Fruit fly (Drosophila melanogaster) whole organism, embryonic: ENCODE measurements around the gene MICU3.

Source experiments
- Bdp1 ChIP-seq: fragments of 200-800 bp; sonication (Bioruptor generic); optimal IDR thresholded peaks from 3 replicates; lab custom pipeline; 2016; ENCODE audit warnings: missing biosample characterization, missing genetic modification characterization
- CG10543 ChIP-seq: fragments of 200-800 bp; sonication (Bioruptor generic); optimal IDR thresholded peaks from 3 replicates; lab custom pipeline; 2017; ENCODE audit warnings: missing biosample characterization, mild to moderate bottlenecking, missing genetic modification characterization, moderate library complexity
- CG11456 ChIP-seq: fragments of 200-800 bp; sonication (Bioruptor generic); IDR thresholded peaks from 3 replicates; pipeline ENCODE4 v1.3.6; 2022; ENCODE audit warnings: missing biosample characterization, missing genetic modification characterization
- CG11504 ChIP-seq: fragments of 200-800 bp; sonication (Bioruptor generic); optimal IDR thresholded peaks from 3 replicates; lab custom pipeline; 2019; ENCODE audit warnings: missing biosample characterization, mild to moderate bottlenecking, missing genetic modification characterization, moderate library complexity
- CG11560 ChIP-seq: fragments of 200-800 bp; sonication (Bioruptor generic); IDR thresholded peaks from 3 replicates; pipeline ENCODE4 v1.3.6; 2022; ENCODE audit warnings: missing biosample characterization, missing genetic modification characterization
- CG12299 ChIP-seq: fragments of 200-800 bp; sonication (Bioruptor generic); optimal IDR thresholded peaks from 2 replicates; lab custom pipeline; 2018; ENCODE audit warnings: missing biosample characterization, mild to moderate bottlenecking, missing genetic modification characterization
- CG1602 ChIP-seq: fragments of 200-800 bp; sonication (Bioruptor generic); optimal IDR thresholded peaks from 3 replicates; lab custom pipeline; 2016; ENCODE audit warnings: missing biosample characterization, missing genetic modification characterization
- CG16813 ChIP-seq: fragments of 200-800 bp; sonication (Bioruptor generic); IDR thresholded peaks from 3 replicates; pipeline ENCODE4 v1.3.6; 2022; ENCODE audit warnings: missing biosample characterization, missing genetic modification characterization; ENCODE audit not compliant: partially characterized antibody
- CG17802 ChIP-seq: fragments of 200-800 bp; sonication (Bioruptor generic); optimal IDR thresholded peaks from 2 replicates; lab custom pipeline; 2018; ENCODE audit warnings: missing biosample characterization, mild to moderate bottlenecking, missing genetic modification characterization, moderate library complexity
- CG2199 ChIP-seq: fragments of 200-800 bp; sonication (Bioruptor generic); IDR thresholded peaks from 3 replicates; pipeline ENCODE4 v1.3.6; 2022; ENCODE audit warnings: missing biosample characterization, missing genetic modification characterization
- CG30403 ChIP-seq: fragments of 200-800 bp; sonication (Bioruptor generic); optimal IDR thresholded peaks from 3 replicates; lab custom pipeline; 2016; ENCODE audit warnings: missing biosample characterization, missing genetic modification characterization
- CG30431 ChIP-seq: fragments of 200-800 bp; sonication (Bioruptor generic); optimal IDR thresholded peaks from 2 replicates; lab custom pipeline; 2017; ENCODE audit warnings: missing biosample characterization, missing genetic modification characterization
- CG3065 ChIP-seq: fragments of 200-800 bp; sonication (Bioruptor generic); optimal IDR thresholded peaks from 2 replicates; lab custom pipeline; 2016; ENCODE audit warnings: missing biosample characterization, missing genetic modification characterization
- CG32767 ChIP-seq: fragments of 200-800 bp; sonication (Bioruptor generic); IDR thresholded peaks from 2 replicates; pipeline ENCODE4 v1.3.6; 2022; ENCODE audit warnings: missing biosample characterization, missing genetic modification characterization
- CG6254 ChIP-seq: fragments of 200-800 bp; sonication (Bioruptor generic); optimal IDR thresholded peaks from 3 replicates; lab custom pipeline; 2017; ENCODE audit warnings: mild to moderate bottlenecking, missing biosample characterization, missing genetic modification reagents, missing genetic modification characterization
- CG6854 ChIP-seq: fragments of 200-800 bp; sonication (Bioruptor generic); optimal IDR thresholded peaks from 3 replicates; lab custom pipeline; 2017; ENCODE audit warnings: missing biosample characterization, mild to moderate bottlenecking, missing genetic modification characterization
- CG8478 ChIP-seq: fragments of >200 bp; optimal IDR thresholded peaks from 2 replicates; lab custom pipeline; 2018
- CG9817 ChIP-seq: fragments of 200-800 bp; sonication (Bioruptor generic); optimal IDR thresholded peaks from 2 replicates; lab custom pipeline; 2018; ENCODE audit warnings: missing biosample characterization, mild to moderate bottlenecking, missing genetic modification characterization, moderate library complexity
- Chrac-16 ChIP-seq: fragments of 200-800 bp; sonication (Bioruptor generic); optimal IDR thresholded peaks from 3 replicates; lab custom pipeline; 2016; ENCODE audit warnings: missing biosample characterization, missing genetic modification characterization
- Deaf1 ChIP-seq: fragments of 200-800 bp; optimal IDR thresholded peaks from 3 replicates; lab custom pipeline; 2019; ENCODE audit warnings: missing biosample characterization, mild to moderate bottlenecking, missing genetic modification characterization, moderate library complexity
- Dip2 ChIP-seq: fragments of 200-800 bp; sonication (Bioruptor generic); IDR thresholded peaks from 2 replicates; pipeline ENCODE4 v1.3.6; 2022; ENCODE audit warnings: missing biosample characterization, missing genetic modification characterization
- Ets65A ChIP-seq: fragments of 200-800 bp; sonication (Bioruptor generic); peaks from one replicate; lab custom pipeline; 2016; ENCODE audit warnings: missing biosample characterization, missing genetic modification characterization
- Fer2 ChIP-seq: fragments of 200-800 bp; sonication (Bioruptor generic); optimal IDR thresholded peaks from 2 replicates; lab custom pipeline; 2018; ENCODE audit warnings: missing biosample characterization, mild to moderate bottlenecking, missing genetic modification characterization, moderate library complexity
- Fer3 ChIP-seq: fragments of 200-800 bp; sonication (Bioruptor generic); optimal IDR thresholded peaks from 2 replicates; lab custom pipeline; 2018; ENCODE audit warnings: missing biosample characterization, mild to moderate bottlenecking, missing genetic modification characterization, moderate library complexity
- H2.0 ChIP-seq: fragments of 200-800 bp; sonication (Bioruptor generic); IDR thresholded peaks from 2 replicates; pipeline ENCODE4 v1.3.6; 2022; ENCODE audit warnings: missing biosample characterization, missing genetic modification characterization
- Myb ChIP-seq: fragments of 200-800 bp; sonication (Bioruptor generic); optimal IDR thresholded peaks from 2 replicates; lab custom pipeline; 2016; ENCODE audit warnings: missing biosample characterization, missing genetic modification characterization
- NK7.1 ChIP-seq: fragments of 200-800 bp; sonication (Bioruptor generic); optimal IDR thresholded peaks from 3 replicates; lab custom pipeline; 2016; ENCODE audit warnings: missing biosample characterization, missing genetic modification characterization
- Optix ChIP-seq: fragments of 200-800 bp; sonication (Bioruptor generic); IDR thresholded peaks from 3 replicates; pipeline ENCODE4 v1.3.6; 2022; ENCODE audit warnings: missing biosample characterization, missing genetic modification characterization
- Rfx ChIP-seq: fragments of 200-800 bp; sonication (Bioruptor generic); IDR thresholded peaks from 2 replicates; pipeline ENCODE4 v1.3.6; 2022; ENCODE audit warnings: missing biosample characterization, missing genetic modification characterization
- Sox100B ChIP-seq: fragments of 200-800 bp; sonication (Bioruptor generic); optimal IDR thresholded peaks from 3 replicates; lab custom pipeline; 2018; ENCODE audit warnings: missing biosample characterization, mild to moderate bottlenecking, missing genetic modification characterization
- Stat92E ChIP-seq, 3 experiments: fragments of >200 bp in 2 of 3; fragments of 200-800 bp in 1 of 3; sonication (Bioruptor generic) in 1 of 3; optimal IDR thresholded peaks; 2 replicates each; lab custom pipeline; 2017 to 2019; ENCODE audit warnings: missing biosample characterization in 3 of 3, missing genetic modification characterization in 3 of 3, mild to moderate bottlenecking in 1 of 3, moderate library complexity in 1 of 3
- Trl ChIP-seq, 3 experiments: fragments of >200 bp in 2 of 3; fragments of 200-800 bp in 1 of 3; sonication (Bioruptor generic) in 1 of 3; optimal IDR thresholded peaks; 2 replicates in 1 of 3; 3 replicates in 2 of 3; lab custom pipeline; 2016 to 2017; ENCODE audit warnings: missing biosample characterization in 1 of 3, missing genetic modification characterization in 1 of 3
- Xbp1 ChIP-seq: fragments of 200-800 bp; sonication (Bioruptor generic); optimal IDR thresholded peaks from 3 replicates; lab custom pipeline; 2016; ENCODE audit warnings: missing biosample characterization, mild to moderate bottlenecking, missing genetic modification characterization
- ab ChIP-seq: fragments of 200-800 bp; sonication (Bioruptor generic); optimal IDR thresholded peaks from 2 replicates; lab custom pipeline; 2016; ENCODE audit warnings: missing biosample characterization, missing genetic modification characterization
- dan ChIP-seq: fragments of 200-800 bp; sonication (Bioruptor generic); IDR thresholded peaks from 2 replicates; pipeline ENCODE4 v1.3.6; 2022; ENCODE audit warnings: missing biosample characterization, missing genetic modification characterization
- dimm ChIP-seq: fragments of 200-800 bp; sonication (Bioruptor generic); IDR thresholded peaks from 2 replicates; pipeline ENCODE4 v1.3.6; 2022; ENCODE audit warnings: missing biosample characterization, missing genetic modification characterization
- gcm2 ChIP-seq: fragments of 200-800 bp; sonication (Bioruptor generic); optimal IDR thresholded peaks from 2 replicates; lab custom pipeline; 2016; ENCODE audit warnings: missing biosample characterization, missing genetic modification characterization
- gro ChIP-seq: fragments of 200-800 bp; sonication (Bioruptor generic); optimal IDR thresholded peaks from 2 replicates; lab custom pipeline; 2016; ENCODE audit warnings: missing biosample characterization, missing genetic modification characterization
- inv ChIP-seq: fragments of 200-800 bp; sonication (Bioruptor generic); IDR thresholded peaks from 2 replicates; pipeline ENCODE4 v1.3.6; 2022; ENCODE audit warnings: missing biosample characterization, missing genetic modification characterization; ENCODE audit not compliant: partially characterized antibody
- lilli ChIP-seq: fragments of 200-800 bp; sonication (Bioruptor generic); optimal IDR thresholded peaks from 3 replicates; lab custom pipeline; 2016; ENCODE audit warnings: missing biosample characterization, missing genetic modification characterization
- lmd ChIP-seq: fragments of 200-800 bp; sonication (Bioruptor generic); IDR thresholded peaks from 2 replicates; pipeline ENCODE4 v1.3.6; 2022; ENCODE audit warnings: missing biosample characterization, missing genetic modification characterization
- lov ChIP-seq, 2 experiments: fragments of 200-800 bp in 1 of 2; fragments of >200 bp in 1 of 2; sonication (Bioruptor generic) in 1 of 2; IDR thresholded peaks in 1 of 2; optimal IDR thresholded peaks in 1 of 2; 2 replicates in 1 of 2; 3 replicates in 1 of 2; pipeline versions ENCODE4 v1.3.6 to Lab custom; 2017 to 2022; ENCODE audit warnings: missing biosample characterization in 1 of 2, missing genetic modification characterization in 1 of 2
- maf-S ChIP-seq: fragments of 200-800 bp; sonication (Bioruptor generic); optimal IDR thresholded peaks from 2 replicates; lab custom pipeline; 2016; ENCODE audit warnings: missing biosample characterization, missing genetic modification characterization
- org-1 ChIP-seq: fragments of 200-800 bp; sonication (Bioruptor generic); optimal IDR thresholded peaks from 2 replicates; lab custom pipeline; 2017; ENCODE audit warnings: missing biosample characterization, missing genetic modification characterization
- psq ChIP-seq: fragments of 200-800 bp; sonication (Bioruptor generic); optimal IDR thresholded peaks from 2 replicates; lab custom pipeline; 2017; ENCODE audit warnings: missing biosample characterization, missing genetic modification characterization
- rib ChIP-seq: fragments of 200-800 bp; sonication (Bioruptor generic); IDR thresholded peaks from 2 replicates; pipeline ENCODE4 v1.3.6; 2022; ENCODE audit warnings: missing biosample characterization, missing genetic modification characterization
- shn ChIP-seq: fragments of 200-800 bp; sonication (Bioruptor generic); optimal IDR thresholded peaks from 3 replicates; lab custom pipeline; 2016; ENCODE audit warnings: missing biosample characterization, missing genetic modification characterization
- sima ChIP-seq: fragments of 200-800 bp; sonication (Bioruptor generic); optimal IDR thresholded peaks from 2 replicates; lab custom pipeline; 2016; ENCODE audit warnings: missing biosample characterization, missing genetic modification characterization
- sna ChIP-seq: fragments of 200-800 bp; sonication (Bioruptor generic); IDR thresholded peaks from 2 replicates; pipeline ENCODE4 v1.3.6; 2022; ENCODE audit warnings: missing biosample characterization, missing genetic modification characterization; ENCODE audit not compliant: partially characterized antibody
- sob ChIP-seq: fragments of 200-800 bp; sonication (Bioruptor generic); IDR thresholded peaks from 2 replicates; pipeline ENCODE4 v1.3.6; 2022; ENCODE audit warnings: missing biosample characterization, missing genetic modification characterization
- trh ChIP-seq: fragments of 200-800 bp; sonication (Bioruptor generic); optimal IDR thresholded peaks from 2 replicates; lab custom pipeline; 2016; ENCODE audit warnings: missing biosample characterization, missing genetic modification characterization

The MICU3 gene

DNA sequence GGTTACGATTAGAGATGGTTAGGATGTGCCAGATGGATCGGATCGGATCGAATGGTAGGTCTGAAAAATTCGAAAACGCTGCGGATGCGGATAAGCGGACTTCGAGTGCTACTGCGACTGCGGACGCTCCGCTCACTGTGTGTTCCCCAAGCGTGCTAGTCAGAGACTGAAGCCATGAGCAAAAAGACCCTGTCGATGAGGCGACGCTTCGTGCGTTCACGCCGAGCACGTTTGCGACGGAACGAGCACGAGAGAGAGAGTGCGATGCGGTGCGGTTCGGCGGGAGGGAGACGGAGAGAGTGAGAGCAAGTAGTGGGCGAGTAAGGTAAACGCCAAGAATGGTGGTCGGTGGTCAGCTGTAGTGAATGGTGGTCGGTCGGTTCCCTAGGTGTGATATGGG is 10.4 kb upstream of the MICU3 start, which contains the start of gene bnl (continued):
- TF ChIP-seq CG10543 (GFP tag; lab: Kevin White, UChicago) (peak; percentile 69), Fer2 (no peak), inv (peak; percentile 8; the same call in 1 of the 2 replicates), CG1602 (GFP tag; lab: Kevin White, UChicago) (no peak), gcm2 (GFP tag; lab: Kevin White, UChicago) (no peak), CG2199 (GFP tag; lab: Robert Waterston, UW) (peak; percentile 93; the same call in 2 of the 3 replicates), maf-S (no peak), Myb (GFP tag; lab: Kevin White, UChicago) (peak; percentile 28), sima (no peak), CG30403 (GFP tag; lab: Kevin White, UChicago) (no peak), gro (GFP tag; lab: Kevin White, UChicago) (peak; percentile 66), dan (GFP tag; lab: Robert Waterston, UW) (no peak), Chrac-16 (GFP tag; lab: Kevin White, UChicago) (no peak), org-1 (GFP tag; lab: Kevin White, UChicago) (peak; percentile 21), CG11504 (tag; lab: Kevin White, UChicago) (peak; percentile 18), CG11560 (no peak), Bdp1 (peak; percentile 53), Ets65A (GFP tag; lab: Kevin White, UChicago) (no peak), lov (optimal IDR thresholded peaks at IDR 0.05; lab: Kevin White, UChicago) (no peak), lov (GFP tag; IDR thresholded peaks at IDR 0.05; lab: Robert Waterston, UW) (peak; percentile 53; the same call in 2 of the 3 replicates), Trl (optimal IDR thresholded peaks at IDR 0.05; lab: Kevin White, UChicago) (peak; percentile 75 to 79), Trl (GFP tag; optimal IDR thresholded peaks at IDR 0.05; lab: Kevin White, UChicago) (peak; percentile 55), trh (GFP tag; lab: Kevin White, UChicago) (no peak), CG9817 (tag; lab: Kevin White, UChicago) (no peak), psq (GFP tag; lab: Kevin White, UChicago) (no peak), Fer3 (no peak), Deaf1 (tag; lab: Kevin White, UChicago) (peak; percentile 100), CG17802 (tag; lab: Kevin White, UChicago) (no peak), CG16813 (peak; percentile 45; the same call in 2 of the 3 replicates), CG6254 (GFP tag; lab: Kevin White, UChicago) (peak; percentile 16), CG3065 (no peak), CG12299 (tag; lab: Kevin White, UChicago) (peak; percentile 49), sob (GFP tag; lab: Robert Waterston, UW) (peak; percentile 72; the same call in 1 of the 2 replicates), CG32767 (peak; percentile 66; the same call in 1 of the 2 replicates), Sox100B (no peak), H2.0 (0 out of 2 replicates have a peak, but pooled peaks have one; percentile 30), sna (peak; percentile 53), shn (GFP tag; lab: Kevin White, UChicago) (peak; percentile 40), CG11456 (GFP tag; lab: Robert Waterston, UW) (no peak), lmd (GFP tag; lab: Robert Waterston, UW) (0 out of 2 replicates have a peak, but pooled peaks have one; percentile 16), lilli (GFP tag; lab: Kevin White, UChicago) (peak; percentile 33), Stat92E (GFP tag; optimal IDR thresholded peaks at IDR 0.05; lab: Kevin White, UChicago) (peak in 1 of 3 experiments; percentile 58), NK7.1 (GFP tag; lab: Kevin White, UChicago) (no peak), Dip2 (GFP tag; lab: Robert Waterston, UW) (no peak), dimm (GFP tag; lab: Robert Waterston, UW) (no peak), Optix (no peak), CG8478 (lab: Kevin White, UChicago) (peak; percentile 93), Xbp1 (GFP tag; lab: Kevin White, UChicago) (peak; percentile 16), ab (GFP tag; lab: Kevin White, UChicago) (no peak), CG6854 (GFP tag; lab: Kevin White, UChicago) (peak; percentile 23), CG30431 (GFP tag; lab: Kevin White, UChicago) (no peak), rib (peak; percentile 69), Rfx (GFP tag; lab: Robert Waterston, UW) (peak; percentile 71)
